Worm (Caenorhabditis elegans) whole organism, early embryonic: Measurements from ENCODE around the gene tex-2.

Experiments
- aly-1 ChIP-seq: sonication (generic microtip); optimal IDR thresholded peaks from 2 replicates; lab custom pipeline; 2016; ENCODE audit warnings: missing genetic modification characterization, missing compliant biosample characterization
- ama-1 ChIP-seq: fragments of 150-350 bp; optimal IDR thresholded peaks from 2 replicates; lab custom pipeline; 2014
- ceh-13 ChIP-seq: fragments of 200-800 bp; sonication (Bioruptor generic); optimal IDR thresholded peaks from 2 replicates; lab custom pipeline; 2018; ENCODE audit warnings: mild to moderate bottlenecking, missing genetic modification characterization, missing compliant biosample characterization
- flt-1 ChIP-seq: fragments of 200-800 bp; sonication (Bioruptor generic); IDR thresholded peaks from 2 replicates; pipeline ENCODE4 v1.3.6; 2022; ENCODE audit warnings: missing genetic modification characterization, missing compliant biosample characterization
- hnd-1 ChIP-seq: sonication (generic microtip); optimal IDR thresholded peaks from 2 replicates; lab custom pipeline; 2016; ENCODE audit warnings: missing genetic modification characterization, missing compliant biosample characterization
- scrt-1 ChIP-seq: fragments of 200-800 bp; sonication (Bioruptor generic); IDR thresholded peaks from 2 replicates; pipeline ENCODE4 v1.3.6; 2022; ENCODE audit warnings: missing genetic modification characterization, missing compliant biosample characterization
- sea-1 ChIP-seq: fragments of 200-800 bp; sonication (Bioruptor generic); conservative IDR thresholded peaks from 2 replicates; pipeline ENCODE4 v1.3.6; 2022; ENCODE audit warnings: missing genetic modification characterization, missing compliant biosample characterization

ce11 chrII:5835146-5835545 lies 38.3 kb downstream of the tex-2 start:
- TF ChIP-seq ama-1 (lab: Kevin White, UChicago) (no peak), scrt-1 (GFP tag; lab: Robert Waterston, UW) (no peak), hnd-1 (tag; lab: Kevin White, UChicago) (no peak), flt-1 (GFP tag; lab: Robert Waterston, UW) (no peak), aly-1 (tag; lab: Kevin White, UChicago) (no peak), ceh-13 (GFP tag; lab: Kevin White, UChicago) (no peak), sea-1 (GFP tag; lab: Robert Waterston, UW) (no peak)
